Fruit fly (Drosophila melanogaster): ENCODE results near the gene AdoR.

The AdoR gene

DNA sequence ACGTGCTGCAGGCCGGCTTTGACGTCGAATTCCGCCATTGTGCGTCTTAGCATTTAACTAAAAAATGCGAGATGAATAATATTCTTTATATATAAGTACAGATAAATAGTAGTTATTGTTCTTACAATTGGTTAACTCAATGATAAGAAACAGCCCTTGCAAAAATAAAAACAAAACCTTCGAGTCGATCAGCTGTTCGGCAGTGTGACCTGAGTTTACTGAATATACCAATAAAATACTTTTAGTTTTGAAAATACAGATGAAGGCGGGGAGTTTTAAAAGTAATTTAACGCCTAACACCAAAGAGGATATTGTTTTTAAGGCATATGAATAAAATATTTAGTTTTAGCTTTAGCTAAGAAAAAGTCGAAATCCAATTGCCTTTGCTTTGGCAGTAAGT is 28.1 kb upstream of the AdoR start, which contains the start of the genes CG1983 and CG15530:
Gene CG1983, minus strand, starts transcription at position 207 of the 400 bp plus-strand sequence.
Gene CG15530, plus strand, starts transcription at position 384 of the 400 bp plus-strand sequence.
- TF ChIP-seq lola (GFP tag; optimal IDR thresholded peaks at IDR 0.05) (no peak), OdsH (GFP tag; optimal IDR thresholded peaks at IDR 0.05) (no peak), Hr78 (GFP tag; optimal IDR thresholded peaks at IDR 0.05) (no peak)

- TF ChIP-seq jim (GFP tag; optimal IDR thresholded peaks at IDR 0.05) (no peak), foxo (GFP tag; optimal IDR thresholded peaks at IDR 0.05) (no peak), psq (GFP tag; optimal IDR thresholded peaks at IDR 0.05) (no peak), Vsx2 (GFP tag; optimal IDR thresholded peaks at IDR 0.05; ENCODE audit: partially characterized antibody) (no peak), Abd-B (GFP tag; optimal IDR thresholded peaks at IDR 0.05) (no peak), usp (GFP tag; optimal IDR thresholded peaks at IDR 0.05) (no peak), h (GFP tag; optimal IDR thresholded peaks at IDR 0.05) (no peak), dl (GFP tag; optimal IDR thresholded peaks at IDR 0.05; ENCODE audit: insufficient read depth in 1 of 2, partially characterized antibody in 2 of 2) (no peak), Hr78 (GFP tag; optimal IDR thresholded peaks at IDR 0.05) (no peak), fru (GFP tag; optimal IDR thresholded peaks at IDR 0.05) (no peak), dmrt93B (GFP tag; optimal IDR thresholded peaks at IDR 0.05) (no peak), Dif (GFP tag; optimal IDR thresholded peaks at IDR 0.05; ENCODE audit: partially characterized antibody) (no peak), Mio (GFP tag; optimal IDR thresholded peaks at IDR 0.05) (no peak), sage (GFP tag; optimal IDR thresholded peaks at IDR 0.05) (no peak), pan (optimal IDR thresholded peaks at IDR 0.05) (no peak)
Observed at dm6 chr3R:30176314-30176713, 26.9 kb upstream of the AdoR start.

dm6 chr3R:30175045-30175589 is 25.7 kb upstream of the AdoR start:
- TF ChIP-seq psq (GFP tag; optimal IDR thresholded peaks at IDR 0.05) (no peak), pan (optimal IDR thresholded peaks at IDR 0.05) (no peak), jim (GFP tag; optimal IDR thresholded peaks at IDR 0.05) (no peak), rgr (GFP tag; optimal IDR thresholded peaks at IDR 0.05) (no peak), Abd-B (GFP tag; optimal IDR thresholded peaks at IDR 0.05) (no peak), CrebA (GFP tag; optimal IDR thresholded peaks at IDR 0.05; ENCODE audit: borderline replicate concordance) (no peak), Hnf4 (GFP tag; optimal IDR thresholded peaks at IDR 0.05) (no peak), h (GFP tag; optimal IDR thresholded peaks at IDR 0.05) (no peak), CG9705 (GFP tag; optimal IDR thresholded peaks at IDR 0.05) (no peak), usp (GFP tag; optimal IDR thresholded peaks at IDR 0.05) (no peak), N (GFP tag; optimal IDR thresholded peaks at IDR 0.05) (no peak), OdsH (GFP tag; optimal IDR thresholded peaks at IDR 0.05) (no peak), GATAd (GFP tag; optimal IDR thresholded peaks at IDR 0.05) (no peak), dsf (GFP tag; optimal IDR thresholded peaks at IDR 0.05; ENCODE audit: borderline replicate concordance) (no peak), woc (GFP tag; optimal IDR thresholded peaks at IDR 0.05) (no peak), Rel (GFP tag; optimal IDR thresholded peaks at IDR 0.05) (no peak), Rel (tag; optimal IDR thresholded peaks at IDR 0.05) (no peak)

dm6 chr3R:30174160-30175002 is 25.0 kb upstream of the AdoR start, which contains the start of gene Mlc2:
Mlc2 (minus strand) TSS chr3R:30174551.
- TF ChIP-seq HLH106 (tag; optimal IDR thresholded peaks at IDR 0.05), result no peak
- no peak for TF ChIP-seq CrebA (GFP tag; optimal IDR thresholded peaks at IDR 0.05; ENCODE audit: borderline replicate concordance)
- no peak for TF ChIP-seq sage (GFP tag; optimal IDR thresholded peaks at IDR 0.05)
- TF ChIP-seq usp (GFP tag; optimal IDR thresholded peaks at IDR 0.05), result no peak
- no peak for TF ChIP-seq dmrt93B (GFP tag; optimal IDR thresholded peaks at IDR 0.05)
- TF ChIP-seq jim (GFP tag; optimal IDR thresholded peaks at IDR 0.05), result no peak
- no peak for TF ChIP-seq sv (GFP tag; optimal IDR thresholded peaks at IDR 0.05)
- TF ChIP-seq N (GFP tag; optimal IDR thresholded peaks at IDR 0.05), result no peak
- no peak for TF ChIP-seq GATAd (GFP tag; optimal IDR thresholded peaks at IDR 0.05)
- TF ChIP-seq Dif (GFP tag; optimal IDR thresholded peaks at IDR 0.05; ENCODE audit: partially characterized antibody), result no peak
- TF ChIP-seq ey (GFP tag; optimal IDR thresholded peaks at IDR 0.05), result no peak
